Worm (Caenorhabditis elegans) whole organism, L3 larva: ENCODE data around the gene K10H10.12.
A peak's percentile ranks its signal among the peaks of the same experiment; 100 is the strongest.

Experiments
- R02D3.7 ChIP-seq: fragments of 150-350 bp; optimal IDR thresholded peaks from 2 replicates; lab custom pipeline; 2014; ENCODE audit warnings: missing biosample characterization, missing genetic modification characterization
- ZK546.5 ChIP-seq: sonication (generic microtip); optimal IDR thresholded peaks from 2 replicates; lab custom pipeline; 2017; ENCODE audit warnings: missing biosample characterization, missing genetic modification characterization
- aly-2 ChIP-seq: fragments of 150-350 bp; optimal IDR thresholded peaks from 2 replicates; lab custom pipeline; 2014; ENCODE audit warnings: missing biosample characterization, missing genetic modification characterization
- ama-1 ChIP-seq: fragments of 150-350 bp; optimal IDR thresholded peaks from 2 replicates; lab custom pipeline; 2018
- ceh-28 ChIP-seq: fragments of 150-350 bp; optimal IDR thresholded peaks from 2 replicates; lab custom pipeline; 2014; ENCODE audit warnings: missing biosample characterization, missing genetic modification reagents, missing genetic modification characterization
- ceh-82 ChIP-seq: fragments of 150-350 bp; optimal IDR thresholded peaks from 2 replicates; lab custom pipeline; 2014; ENCODE audit warnings: missing biosample characterization, missing genetic modification characterization
- ceh-9 ChIP-seq: sonication (generic microtip); optimal IDR thresholded peaks from 2 replicates; lab custom pipeline; 2018; ENCODE audit warnings: missing biosample characterization, missing genetic modification characterization
- egl-27 ChIP-seq: sonication (generic microtip); optimal IDR thresholded peaks from 4 replicates; lab custom pipeline; 2017; ENCODE audit warnings: missing biosample characterization, missing genetic modification reagents, missing genetic modification characterization
- egl-5 ChIP-seq: fragments of 150-350 bp; optimal IDR thresholded peaks from 2 replicates; lab custom pipeline; 2017; ENCODE audit warnings: missing biosample characterization, missing genetic modification reagents, missing genetic modification characterization, inconsistent platforms
- elt-1 ChIP-seq: fragments of 150-350 bp; optimal IDR thresholded peaks from 2 replicates; lab custom pipeline; 2014; ENCODE audit warnings: missing biosample characterization, missing genetic modification characterization
- elt-2 ChIP-seq: sonication (generic microtip); optimal IDR thresholded peaks from 2 replicates; lab custom pipeline; 2016; ENCODE audit warnings: missing genetic modification reagents, mild to moderate bottlenecking, missing genetic modification characterization, missing compliant biosample characterization
- elt-3 ChIP-seq, 3 experiments: fragments of 150-350 bp in 1 of 3; sonication (generic microtip) in 2 of 3; optimal IDR thresholded peaks; 2 replicates in 2 of 3; 4 replicates in 1 of 3; lab custom pipeline; 2014 to 2017; ENCODE audit warnings: missing biosample characterization in 3 of 3, missing genetic modification characterization in 3 of 3
- eor-1 ChIP-seq, 2 experiments: fragments of 150-350 bp; optimal IDR thresholded peaks; 2 replicates each; lab custom pipeline; 2014 to 2018; ENCODE audit warnings: missing biosample characterization in 2 of 2, missing genetic modification characterization in 2 of 2
- fkh-10 ChIP-seq: sonication (generic microtip); optimal IDR thresholded peaks from 2 replicates; lab custom pipeline; 2017; ENCODE audit warnings: missing biosample characterization, missing genetic modification reagents, missing genetic modification characterization
- fkh-2 ChIP-seq: fragments of 150-350 bp; optimal IDR thresholded peaks from 2 replicates; lab custom pipeline; 2014; ENCODE audit warnings: missing biosample characterization, missing genetic modification reagents, missing genetic modification characterization
- fos-1 ChIP-seq: fragments of 150-350 bp; optimal IDR thresholded peaks from 2 replicates; lab custom pipeline; 2014; ENCODE audit warnings: missing biosample characterization, missing genetic modification characterization
- hmg-11 ChIP-seq: sonication (generic microtip); optimal IDR thresholded peaks from 2 replicates; lab custom pipeline; 2016; ENCODE audit warnings: missing genetic modification characterization, missing compliant biosample characterization
- jun-1 ChIP-seq: fragments of 150-350 bp; optimal IDR thresholded peaks from 2 replicates; lab custom pipeline; 2014; ENCODE audit warnings: missing biosample characterization, missing genetic modification reagents, missing genetic modification characterization
- lin-15B ChIP-seq: fragments of 150-350 bp; optimal IDR thresholded peaks from 2 replicates; lab custom pipeline; 2014; ENCODE audit warnings: missing biosample characterization, missing genetic modification characterization
- lin-39 ChIP-seq: fragments of 150-350 bp; optimal IDR thresholded peaks from 2 replicates; lab custom pipeline; 2018; ENCODE audit warnings: missing biosample characterization, missing genetic modification reagents, missing genetic modification characterization
- lsy-12 ChIP-seq: sonication (generic microtip); optimal IDR thresholded peaks from 2 replicates; lab custom pipeline; 2016; ENCODE audit warnings: mild to moderate bottlenecking, missing genetic modification characterization, missing compliant biosample characterization
- nfya-1 ChIP-seq: sonication (generic microtip); optimal IDR thresholded peaks from 2 replicates; lab custom pipeline; 2017; ENCODE audit warnings: missing genetic modification characterization, mild to moderate bottlenecking, missing compliant biosample characterization, antibody characterized with exemption, moderate library complexity; ENCODE audit not compliant: insufficient read depth
- nhr-11 ChIP-seq: fragments of 150-350 bp; optimal IDR thresholded peaks from 2 replicates; lab custom pipeline; 2014; ENCODE audit warnings: missing biosample characterization, missing genetic modification characterization
- nhr-23 ChIP-seq: fragments of 150-350 bp; optimal IDR thresholded peaks from 2 replicates; lab custom pipeline; 2014; ENCODE audit warnings: missing biosample characterization, missing genetic modification reagents, missing genetic modification characterization
- nhr-237 ChIP-seq: fragments of 150-350 bp; optimal IDR thresholded peaks from 2 replicates; lab custom pipeline; 2014; ENCODE audit warnings: missing biosample characterization, missing genetic modification characterization
- nhr-25 ChIP-seq: sonication (generic microtip); optimal IDR thresholded peaks from 2 replicates; lab custom pipeline; 2017; ENCODE audit warnings: missing biosample characterization, missing genetic modification characterization
- nhr-43 ChIP-seq: sonication (generic microtip); optimal IDR thresholded peaks from 2 replicates; lab custom pipeline; 2016; ENCODE audit warnings: mild to moderate bottlenecking, missing genetic modification characterization, missing compliant biosample characterization; ENCODE audit not compliant: poor library complexity, severe bottlenecking
- nhr-77 ChIP-seq: fragments of 150-350 bp; optimal IDR thresholded peaks from 2 replicates; lab custom pipeline; 2014; ENCODE audit warnings: missing biosample characterization, missing genetic modification characterization
- pha-4 ChIP-seq: fragments of 150-350 bp; optimal IDR thresholded peaks from 2 replicates; lab custom pipeline; 2014; ENCODE audit warnings: missing biosample characterization, missing genetic modification reagents, missing genetic modification characterization
- pqm-1 ChIP-seq: fragments of 150-350 bp; optimal IDR thresholded peaks from 2 replicates; lab custom pipeline; 2017; ENCODE audit warnings: missing biosample characterization, missing genetic modification characterization, inconsistent platforms
- sea-2 ChIP-seq: fragments of 150-350 bp; sonication (generic microtip); optimal IDR thresholded peaks from 4 replicates; lab custom pipeline; 2014; ENCODE audit warnings: missing biosample characterization, missing genetic modification reagents, missing genetic modification characterization
- skn-1 ChIP-seq: fragments of 150-350 bp; optimal IDR thresholded peaks from 2 replicates; lab custom pipeline; 2014; ENCODE audit warnings: missing biosample characterization, missing genetic modification characterization
- snpc-4 ChIP-seq: fragments of 150-350 bp; optimal IDR thresholded peaks from 2 replicates; lab custom pipeline; 2014; ENCODE audit warnings: missing biosample characterization, missing genetic modification characterization
- tbx-2 ChIP-seq: sonication (generic microtip); optimal IDR thresholded peaks from 2 replicates; lab custom pipeline; 2016; ENCODE audit warnings: mild to moderate bottlenecking, missing genetic modification characterization, missing compliant biosample characterization
- unc-62 ChIP-seq: fragments of 150-350 bp; sonication (generic microtip); optimal IDR thresholded peaks from 4 replicates; lab custom pipeline; 2014; ENCODE audit warnings: missing biosample characterization, missing genetic modification reagents, missing genetic modification characterization
- zag-1 ChIP-seq: fragments of 150-350 bp; optimal IDR thresholded peaks from 2 replicates; lab custom pipeline; 2014; ENCODE audit warnings: missing biosample characterization, missing genetic modification characterization
- ztf-11 ChIP-seq: fragments of 150-350 bp; optimal IDR thresholded peaks from 2 replicates; lab custom pipeline; 2014; ENCODE audit warnings: missing biosample characterization, missing genetic modification characterization

Gene K10H10.12

ce11 chrII:14500122-14500521, 6.0 kb downstream of the K10H10.12 start, which contains the start of gene K10H10.4:
Gene K10H10.4, plus strand, starts transcription at chrII:14500422.
- TF ChIP-seq lin-39 (tag; lab: Kevin White, UChicago) (no peak), nfya-1 (tag; lab: Kevin White, UChicago) (no peak), nhr-11 (tag; lab: Kevin White, UChicago) (no peak), fos-1 (tag; lab: Kevin White, UChicago) (no peak), eor-1 (tag; optimal IDR thresholded peaks at IDR 0.05; lab: Kevin White, UChicago) (no peak), ztf-11 (tag; lab: Kevin White, UChicago) (no peak), ceh-82 (tag; lab: Kevin White, UChicago) (no peak), pha-4 (tag; lab: Kevin White, UChicago) (no peak), aly-2 (tag; lab: Kevin White, UChicago) (no peak), egl-5 (tag; lab: Kevin White, UChicago) (no peak), sea-2 (GFP tag; lab: Kevin White, UChicago) (no peak), zag-1 (tag; lab: Kevin White, UChicago) (no peak), nhr-237 (tag; lab: Kevin White, UChicago) (no peak), pqm-1 (tag; lab: Kevin White, UChicago) (no peak), skn-1 (tag; lab: Kevin White, UChicago) (no peak), ceh-9 (tag; lab: Kevin White, UChicago) (no peak), elt-2 (tag; lab: Kevin White, UChicago) (no peak), hmg-11 (tag; lab: Kevin White, UChicago) (no peak), tbx-2 (tag; lab: Kevin White, UChicago) (no peak)

ce11 chrII:14497848-14498247, 8.3 kb downstream of the K10H10.12 start, which contains the start of gene dhs-8:
Gene dhs-8, plus strand, starts transcription at chrII:14498026.
- TF ChIP-seq nhr-43 (tag; lab: Kevin White, UChicago) (peak; percentile 15), zag-1 (tag; lab: Kevin White, UChicago) (no peak)

- peak; percentile 66 for TF ChIP-seq ama-1 (lab: Kevin White, UChicago)
- TF ChIP-seq egl-27 (tag; lab: Kevin White, UChicago): peak; percentile 77
- no peak for TF ChIP-seq sea-2 (GFP tag; lab: Kevin White, UChicago)
- TF ChIP-seq nhr-25 (tag; lab: Kevin White, UChicago): peak; percentile 88
- peak; percentile 17 for TF ChIP-seq elt-1 (tag; lab: Kevin White, UChicago)
- TF ChIP-seq pha-4 (tag; lab: Kevin White, UChicago): peak; percentile 87
- no peak for TF ChIP-seq nhr-237 (tag; lab: Kevin White, UChicago)
- peak in 1 of 3 experiments; percentile 55 for TF ChIP-seq elt-3 (tag; optimal IDR thresholded peaks at IDR 0.05; lab: Kevin White, UChicago)
- TF ChIP-seq unc-62 (GFP tag; lab: Kevin White, UChicago): peak; percentile 44
- TF ChIP-seq lin-39 (tag; lab: Kevin White, UChicago): peak; percentile 88
- TF ChIP-seq skn-1 (tag; lab: Kevin White, UChicago): peak; percentile 86
- peak; percentile 46 for TF ChIP-seq pqm-1 (tag; lab: Kevin White, UChicago)
- no peak for TF ChIP-seq fkh-10
- TF ChIP-seq jun-1 (tag; lab: Kevin White, UChicago): peak; percentile 56
- TF ChIP-seq lin-15B (tag; lab: Kevin White, UChicago): peak; percentile 9
- peak; percentile 72 for TF ChIP-seq nfya-1 (tag; lab: Kevin White, UChicago)
- TF ChIP-seq elt-2 (tag; lab: Kevin White, UChicago): peak; percentile 64
- TF ChIP-seq nhr-43 (tag; lab: Kevin White, UChicago): peak; percentile 90
- TF ChIP-seq snpc-4 (tag; lab: Kevin White, UChicago): peak; percentile 84
- peak; percentile 44 for TF ChIP-seq R02D3.7 (tag; lab: Kevin White, UChicago)
- TF ChIP-seq hmg-11 (tag; lab: Kevin White, UChicago): peak; percentile 88
- peak; percentile 64 for TF ChIP-seq nhr-23
- no peak for TF ChIP-seq ceh-82 (tag; lab: Kevin White, UChicago)
- peak; percentile 83 for TF ChIP-seq lsy-12 (tag; lab: Kevin White, UChicago)
- TF ChIP-seq tbx-2 (tag; lab: Kevin White, UChicago): peak; percentile 76
- TF ChIP-seq fos-1 (tag; lab: Kevin White, UChicago): peak; percentile 23
- no peak for TF ChIP-seq aly-2 (tag; lab: Kevin White, UChicago)
- TF ChIP-seq nhr-77 (tag; lab: Kevin White, UChicago): peak; percentile 84
- TF ChIP-seq ceh-28 (tag; lab: Kevin White, UChicago): peak; percentile 9
- TF ChIP-seq egl-5 (tag; lab: Kevin White, UChicago): no peak
- TF ChIP-seq ceh-9 (tag; lab: Kevin White, UChicago): no peak
- no peak for TF ChIP-seq ZK546.5 (tag; lab: Kevin White, UChicago)
- TF ChIP-seq ztf-11 (tag; lab: Kevin White, UChicago): peak; percentile 34
- no peak for TF ChIP-seq fkh-2 (tag; lab: Kevin White, UChicago)
- TF ChIP-seq, all 47 proteins: peak for 25
Measured at ce11 chrII:14496809-14497208, 9.3 kb downstream of the K10H10.12 start.
